Fruit fly (Drosophila melanogaster): ENCODE results near the gene sordd1.

Gene sordd1

DNA sequence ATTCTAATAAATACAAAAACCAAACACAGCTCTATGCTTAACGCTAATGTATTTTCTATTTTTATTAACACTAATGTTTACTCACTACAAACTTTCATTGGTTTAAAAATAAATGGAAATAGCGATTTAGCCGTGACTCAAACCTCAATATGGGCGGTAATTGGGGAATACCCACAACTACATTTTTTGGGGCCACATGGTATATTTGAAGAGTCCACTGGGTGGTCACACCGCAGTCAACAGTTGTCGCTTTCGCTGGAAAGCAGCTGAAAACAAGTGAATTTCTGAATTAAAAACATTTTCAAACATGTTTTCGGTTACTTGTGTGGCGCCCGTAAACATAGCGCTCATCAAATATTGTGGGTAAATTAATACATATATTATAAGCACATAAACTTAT lies 46.9 kb downstream of the sordd1 start, which contains the start of gene Mvd (continued):
- TF ChIP-seq HmgZ (tag; optimal IDR thresholded peaks at IDR 0.05) (peak; percentile 74), CG14710 (tag; optimal IDR thresholded peaks at IDR 0.05) (peak; percentile 75), CG11560 (tag; IDR thresholded peaks at IDR 0.05) (no peak), PHDP (tag; optimal IDR thresholded peaks at IDR 0.05) (no peak), crol (GFP tag; IDR thresholded peaks at IDR 0.05) (no peak), CG34376 (GFP tag; optimal IDR thresholded peaks at IDR 0.05) (peak; percentile 7), psq (GFP tag; optimal IDR thresholded peaks at IDR 0.05) (no peak), CG3407 (GFP tag; optimal IDR thresholded peaks at IDR 0.05) (no peak), CG8388 (GFP tag; optimal IDR thresholded peaks at IDR 0.05) (no peak), trh (GFP tag; optimal IDR thresholded peaks at IDR 0.05) (no peak), CG12744 (GFP tag; optimal IDR thresholded peaks at IDR 0.05) (no peak), H2.0 (GFP tag; IDR thresholded peaks at IDR 0.05) (no peak), sim (GFP tag; IDR thresholded peaks at IDR 0.05) (no peak), mam (GFP tag; optimal IDR thresholded peaks at IDR 0.05) (peak; percentile 17), CG7271 (tag; optimal IDR thresholded peaks at IDR 0.05) (no peak), CG18476 (GFP tag; optimal IDR thresholded peaks at IDR 0.05) (no peak), Asciz (GFP tag; optimal IDR thresholded peaks at IDR 0.05) (no peak), Gsc (GFP tag; IDR thresholded peaks at IDR 0.05) (no peak), zen (tag; optimal IDR thresholded peaks at IDR 0.05) (no peak), Dbx (GFP tag; IDR thresholded peaks at IDR 0.05) (no peak), Camta (GFP tag; optimal IDR thresholded peaks at IDR 0.05) (no peak), Doc3 (GFP tag; IDR thresholded peaks at IDR 0.05; ENCODE audit: partially characterized antibody) (no peak), CG6689 (GFP tag; IDR thresholded peaks at IDR 0.05) (no peak), Xbp1 (GFP tag; optimal IDR thresholded peaks at IDR 0.05) (peak; percentile 14), CG10267 (tag; optimal IDR thresholded peaks at IDR 0.05) (peak; percentile 64), CG17361 (GFP tag; IDR thresholded peaks at IDR 0.05) (no peak), abd-A (tag; optimal IDR thresholded peaks at IDR 0.05) (no peak), CG34422 (GFP tag; IDR thresholded peaks at IDR 0.05) (no peak; the same call in 2 of the 3 replicates), unc-4 (GFP tag; IDR thresholded peaks at IDR 0.05; ENCODE audit: partially characterized antibody) (0 out of 2 replicates have a peak, but pooled peaks have one; percentile 35), mirr (GFP tag; optimal IDR thresholded peaks at IDR 0.05) (no peak), CG7357 (GFP tag; IDR thresholded peaks at IDR 0.05) (no peak), CG31224 (GFP tag; IDR thresholded peaks at IDR 0.05) (no peak), ro (GFP tag; IDR thresholded peaks at IDR 0.05) (no peak), bowl (GFP tag; IDR thresholded peaks at IDR 0.05) (no peak), CG30403 (GFP tag; optimal IDR thresholded peaks at IDR 0.05) (no peak), CG8478 (optimal IDR thresholded peaks at IDR 0.05) (no peak), CG7372 (GFP tag; IDR thresholded peaks at IDR 0.05) (no peak), CG30431 (GFP tag; optimal IDR thresholded peaks at IDR 0.05) (no peak), CG15601 (tag; optimal IDR thresholded peaks at IDR 0.05) (peak; percentile 27), CG4854 (GFP tag; optimal IDR thresholded peaks at IDR 0.05) (no peak), CG16813 (GFP tag; IDR thresholded peaks at IDR 0.05; ENCODE audit: partially characterized antibody) (no peak), CG2202 (tag; optimal IDR thresholded peaks at IDR 0.05) (no peak), CG5245 (GFP tag; optimal IDR thresholded peaks at IDR 0.05) (no peak), Nf-YC (tag; optimal IDR thresholded peaks at IDR 0.05) (no peak), CG14860 (GFP tag; IDR thresholded peaks at IDR 0.05; ENCODE audit: partially characterized antibody) (no peak), CG15479 (GFP tag; optimal IDR thresholded peaks at IDR 0.05) (no peak), Poxn (GFP tag; IDR thresholded peaks at IDR 0.05) (no peak), dmrt99B (tag; optimal IDR thresholded peaks at IDR 0.05) (no peak), CG33557 (GFP tag; optimal IDR thresholded peaks at IDR 0.05) (no peak), Sry-β (GFP tag; optimal IDR thresholded peaks at IDR 0.05) (no peak), bcd (GFP tag; optimal IDR thresholded peaks at IDR 0.05) (no peak), CG2116 (GFP tag; optimal IDR thresholded peaks at IDR 0.05) (peak; percentile 60)
